Worm (Caenorhabditis elegans) whole organism, young adult: ENCODE results near the gene soc-1.

Source experiments
- B0035.1 ChIP-seq: sonication (generic microtip); optimal IDR thresholded peaks from 2 replicates; lab custom pipeline; 2016; ENCODE audit warnings: missing genetic modification characterization, mild to moderate bottlenecking, missing compliant biosample characterization, missing genotype, missing genetic modification reagents
- B0261.1 ChIP-seq: sonication (generic microtip); optimal IDR thresholded peaks from 2 replicates; lab custom pipeline; 2016; ENCODE audit warnings: mild to moderate bottlenecking, missing genetic modification characterization, moderate library complexity, missing compliant biosample characterization
- C17E4.6 ChIP-seq: fragments of 200-800 bp; sonication (Bioruptor generic); IDR thresholded peaks from 2 replicates; pipeline ENCODE4 v1.3.6; 2022; ENCODE audit warnings: missing genetic modification reagents, missing genetic modification characterization, missing compliant biosample characterization
- F23B12.7 ChIP-seq: sonication (generic microtip); optimal IDR thresholded peaks from 2 replicates; lab custom pipeline; 2017; ENCODE audit warnings: missing genetic modification characterization, mild to moderate bottlenecking, missing compliant biosample characterization, antibody characterized with exemption, moderate library complexity; ENCODE audit not compliant: insufficient read depth
- F49E8.2 ChIP-seq: sonication (generic microtip); optimal IDR thresholded peaks from 3 replicates; lab custom pipeline; 2017; ENCODE audit warnings: missing genetic modification characterization, mild to moderate bottlenecking, missing compliant biosample characterization, antibody characterized with exemption, moderate library complexity; ENCODE audit not compliant: insufficient read depth
- F52B5.7 ChIP-seq: sonication (generic microtip); optimal IDR thresholded peaks from 2 replicates; lab custom pipeline; 2016; ENCODE audit warnings: mild to moderate bottlenecking, missing genetic modification characterization, missing compliant biosample characterization
- F55B11.4 ChIP-seq: sonication (generic microtip); optimal IDR thresholded peaks from 2 replicates; lab custom pipeline; 2016; ENCODE audit warnings: missing compliant biosample characterization, missing genetic modification characterization, borderline replicate concordance; ENCODE audit not compliant: insufficient read depth
- F57A8.1 ChIP-seq: fragments of 200-800 bp; sonication (Bioruptor generic); optimal IDR thresholded peaks from 2 replicates; lab custom pipeline; 2018; ENCODE audit warnings: mild to moderate bottlenecking, missing genetic modification characterization, moderate library complexity, missing compliant biosample characterization
- T07F8.4 ChIP-seq: sonication (generic microtip); optimal IDR thresholded peaks from 2 replicates; lab custom pipeline; 2016; ENCODE audit warnings: mild to moderate bottlenecking, missing genetic modification characterization, moderate library complexity, missing compliant biosample characterization
- Y79H2A.3 ChIP-seq: fragments of 200-800 bp; sonication (Bioruptor generic); conservative IDR thresholded peaks from 2 replicates; pipeline ENCODE4 v1.3.6; 2022; ENCODE audit warnings: missing genetic modification reagents, missing genetic modification characterization, missing compliant biosample characterization
- athp-1 ChIP-seq: sonication (generic microtip); optimal IDR thresholded peaks from 2 replicates; lab custom pipeline; 2017; ENCODE audit warnings: mild to moderate bottlenecking, missing genetic modification characterization, missing compliant biosample characterization
- attf-5 ChIP-seq: fragments of 200-800 bp; sonication (Bioruptor generic); optimal IDR thresholded peaks from 2 replicates; lab custom pipeline; 2018; ENCODE audit warnings: mild to moderate bottlenecking, missing genetic modification characterization, missing compliant biosample characterization
- attf-6 ChIP-seq: fragments of 200-800 bp; sonication (Bioruptor generic); IDR thresholded peaks from 2 replicates; pipeline ENCODE4 v1.3.6; 2022; ENCODE audit warnings: missing genetic modification reagents, missing genetic modification characterization, missing compliant biosample characterization
- ccch-3 ChIP-seq: fragments of 200-800 bp; sonication (Bioruptor generic); optimal IDR thresholded peaks from 2 replicates; lab custom pipeline; 2018; ENCODE audit warnings: mild to moderate bottlenecking, missing genetic modification characterization, missing compliant biosample characterization
- ceh-100 ChIP-seq: fragments of 200-800 bp; sonication (Bioruptor generic); IDR thresholded peaks from 2 replicates; pipeline ENCODE4 v1.3.6; 2022; ENCODE audit warnings: missing genetic modification reagents, missing genetic modification characterization, missing compliant biosample characterization
- ceh-91 ChIP-seq: fragments of 200-800 bp; sonication (Bioruptor generic); IDR thresholded peaks from 2 replicates; pipeline ENCODE4 v1.3.6; 2022; ENCODE audit warnings: missing genetic modification reagents, missing genetic modification characterization, missing compliant biosample characterization
- chd-7 ChIP-seq: sonication (generic microtip); optimal IDR thresholded peaks from 2 replicates; lab custom pipeline; 2016; ENCODE audit warnings: mild to moderate bottlenecking, missing genetic modification characterization, moderate library complexity, missing compliant biosample characterization
- dpff-1 ChIP-seq: sonication (generic microtip); optimal IDR thresholded peaks from 2 replicates; lab custom pipeline; 2017; ENCODE audit warnings: mild to moderate bottlenecking, missing genetic modification characterization, missing compliant biosample characterization
- egl-18 ChIP-seq: fragments of 200-800 bp; sonication (Bioruptor generic); IDR thresholded peaks from 2 replicates; pipeline ENCODE4 v1.3.6; 2022; ENCODE audit warnings: missing genetic modification reagents, missing genetic modification characterization, missing compliant biosample characterization
- egl-44 ChIP-seq: fragments of 200-800 bp; sonication (Bioruptor generic); IDR thresholded peaks from 2 replicates; pipeline ENCODE4 v1.3.6; 2022; ENCODE audit warnings: missing genetic modification reagents, missing genetic modification characterization, missing compliant biosample characterization
- gei-17 ChIP-seq: fragments of 200-800 bp; sonication (Bioruptor generic); optimal IDR thresholded peaks from 2 replicates; lab custom pipeline; 2018; ENCODE audit warnings: mild to moderate bottlenecking, missing genetic modification characterization, missing compliant biosample characterization
- him-1 ChIP-seq: sonication (generic microtip); optimal IDR thresholded peaks from 2 replicates; lab custom pipeline; 2016; ENCODE audit warnings: missing genotype, missing genetic modification reagents, missing genetic modification characterization, missing compliant biosample characterization
- hlh-12 ChIP-seq: sonication (generic microtip); optimal IDR thresholded peaks from 2 replicates; lab custom pipeline; 2016; ENCODE audit warnings: missing genetic modification characterization, missing compliant biosample characterization
- hmg-20 ChIP-seq: fragments of 200-800 bp; sonication (Bioruptor generic); IDR thresholded peaks from 2 replicates; pipeline ENCODE4 v1.3.6; 2022; ENCODE audit warnings: missing genetic modification reagents, missing genetic modification characterization, missing compliant biosample characterization
- let-526 ChIP-seq: fragments of 200-800 bp; sonication (Bioruptor generic); IDR thresholded peaks from 2 replicates; pipeline ENCODE4 v1.3.6; 2022; ENCODE audit warnings: missing genetic modification reagents, missing genetic modification characterization, missing compliant biosample characterization
- lsl-1 ChIP-seq: fragments of 200-800 bp; sonication (Bioruptor generic); optimal IDR thresholded peaks from 2 replicates; lab custom pipeline; 2018; ENCODE audit warnings: mild to moderate bottlenecking, missing genetic modification characterization, moderate library complexity, missing compliant biosample characterization
- mel-28 ChIP-seq: sonication (generic microtip); optimal IDR thresholded peaks from 2 replicates; lab custom pipeline; 2016; ENCODE audit warnings: borderline replicate concordance, mild to moderate bottlenecking, missing genetic modification characterization, missing compliant biosample characterization
- mxl-1 ChIP-seq: sonication (generic microtip); optimal IDR thresholded peaks from 2 replicates; lab custom pipeline; 2016; ENCODE audit warnings: missing genetic modification characterization, missing compliant biosample characterization
- nhr-120 ChIP-seq: fragments of 200-800 bp; sonication (Bioruptor generic); IDR thresholded peaks from 2 replicates; pipeline ENCODE4 v1.3.6; 2022; ENCODE audit warnings: missing genetic modification characterization, missing compliant biosample characterization
- nhr-27 ChIP-seq: fragments of 200-800 bp; sonication (Bioruptor generic); optimal IDR thresholded peaks from 2 replicates; lab custom pipeline; 2018; ENCODE audit warnings: mild to moderate bottlenecking, missing genetic modification characterization, moderate library complexity, missing compliant biosample characterization
- sdz-38 ChIP-seq: sonication (generic microtip); optimal IDR thresholded peaks from 2 replicates; lab custom pipeline; 2016; ENCODE audit warnings: missing genotype, missing genetic modification characterization, missing compliant biosample characterization
- sea-2 ChIP-seq: fragments of 200-800 bp; sonication (Bioruptor generic); IDR thresholded peaks from 2 replicates; pipeline ENCODE4 v1.3.6; 2022; ENCODE audit warnings: missing genetic modification characterization, missing compliant biosample characterization
- snpc-3.4 ChIP-seq: sonication (generic microtip); optimal IDR thresholded peaks from 2 replicates; lab custom pipeline; 2017; ENCODE audit warnings: missing genetic modification characterization, mild to moderate bottlenecking, missing compliant biosample characterization, antibody characterized with exemption, moderate library complexity, missing genotype, missing genetic modification reagents
- unc-62 ChIP-seq: fragments of 150-350 bp; optimal IDR thresholded peaks from 2 replicates; lab custom pipeline; 2014; ENCODE audit warnings: missing biosample characterization, missing genetic modification reagents, missing genetic modification characterization
- zim-3 ChIP-seq: sonication (generic microtip); optimal IDR thresholded peaks from 2 replicates; lab custom pipeline; 2017; ENCODE audit warnings: mild to moderate bottlenecking, missing genetic modification characterization, moderate library complexity, missing compliant biosample characterization
- ztf-25 ChIP-seq: fragments of 200-800 bp; sonication (Bioruptor generic); IDR thresholded peaks from 2 replicates; pipeline ENCODE4 v1.3.6; 2022; ENCODE audit warnings: missing genetic modification reagents, missing genetic modification characterization, missing compliant biosample characterization
- ztf-6 ChIP-seq: fragments of 200-800 bp; sonication (Bioruptor generic); IDR thresholded peaks from 2 replicates; pipeline ENCODE4 v1.3.6; 2022; ENCODE audit warnings: missing genetic modification reagents, missing genetic modification characterization, missing compliant biosample characterization

Gene soc-1

ce11 chrV:4653093-4653492, 10.3 kb downstream of the soc-1 start (continued):
- no peak for TF ChIP-seq nhr-27 (tag; lab: Kevin White, UChicago)
- no peak for TF ChIP-seq hlh-12 (tag; lab: Kevin White, UChicago)

- TF ChIP-seq ceh-91 (GFP tag; lab: Robert Waterston, UW), result no peak
- TF ChIP-seq C17E4.6, result no peak
- TF ChIP-seq ceh-100 (GFP tag; lab: Robert Waterston, UW), result no peak
- TF ChIP-seq sdz-38 (tag; lab: Kevin White, UChicago), result no peak
- TF ChIP-seq hmg-20 (GFP tag; lab: Robert Waterston, UW), result no peak
- TF ChIP-seq let-526 (GFP tag; lab: Robert Waterston, UW), result no peak
- TF ChIP-seq mxl-1 (tag; lab: Kevin White, UChicago), result no peak
- TF ChIP-seq lsl-1 (GFP tag; lab: Kevin White, UChicago), result no peak
- TF ChIP-seq, all 124 proteins: peak for 0
These were observed 11.3 kb downstream of the soc-1 start, which contains the start of the genes col-139 and F41F3.1 for ce11 chrV:4653871-4654605. col-139 (minus strand) TSS chrV:4653971. F41F3.1 (plus strand) TSS chrV:4654555.

- TF ChIP-seq F57A8.1 (GFP tag; lab: Kevin White, UChicago) (no peak), dpff-1 (no peak), F49E8.2 (tag; lab: Kevin White, UChicago) (no peak), F23B12.7 (tag; lab: Kevin White, UChicago) (no peak), nhr-120 (no peak), Y79H2A.3 (GFP tag; lab: Robert Waterston, UW) (no peak), sea-2 (GFP tag; lab: Robert Waterston, UW) (no peak), unc-62 (GFP tag; lab: Kevin White, UChicago) (no peak), T07F8.4 (tag; lab: Kevin White, UChicago) (no peak), egl-44 (GFP tag; lab: Robert Waterston, UW) (no peak), attf-5 (GFP tag; lab: Kevin White, UChicago) (no peak)
These were observed 12.4 kb downstream of the soc-1 start, which contains the start of gene F41F3.9 for ce11 chrV:4655175-4655574. F41F3.9 (plus strand) TSS chrV:4655475.

- TF ChIP-seq F55B11.4 (tag; lab: Kevin White, UChicago), result no peak
- TF ChIP-seq ccch-3, result no peak
- TF ChIP-seq egl-18, result no peak
These were observed 19.6 kb downstream of the soc-1 start, which contains the start of gene srx-74 for ce11 chrV:4662400-4662799. srx-74 (minus strand) TSS chrV:4662500.

ce11 chrV:4665651-4666050, 22.9 kb downstream of the soc-1 start, which contains the start of gene srx-73:
srx-73 (minus strand) TSS chrV:4665751.
- TF ChIP-seq him-1 (tag; lab: Kevin White, UChicago) (no peak), attf-6 (no peak), zim-3 (no peak), mel-28 (tag; lab: Kevin White, UChicago) (no peak), B0261.1 (no peak), snpc-3.4 (tag; lab: Kevin White, UChicago) (no peak), gei-17 (GFP tag; lab: Kevin White, UChicago) (no peak), F52B5.7 (no peak), chd-7 (tag; lab: Kevin White, UChicago) (no peak), B0035.1 (tag; lab: Kevin White, UChicago) (no peak), F57A8.1 (GFP tag; lab: Kevin White, UChicago) (no peak), ztf-25 (GFP tag; lab: Robert Waterston, UW) (no peak), hmg-20 (GFP tag; lab: Robert Waterston, UW) (no peak), athp-1 (tag; lab: Kevin White, UChicago) (no peak), ztf-6 (GFP tag; lab: Robert Waterston, UW) (no peak), C17E4.6 (no peak), F55B11.4 (tag; lab: Kevin White, UChicago) (no peak), F23B12.7 (tag; lab: Kevin White, UChicago) (no peak), T07F8.4 (tag; lab: Kevin White, UChicago) (no peak)
- TF ChIP-seq, all 124 proteins: peak for 0
